Worm (Caenorhabditis elegans) whole organism, late embryonic: Measurements from ENCODE around the gene Y37E11B.10.
"Not testable (repeated sequence)": the region's sequence is repeated elsewhere in the genome, so short reads cannot be mapped to it uniquely, and the experiment has no call there.

Experiments
- F13H6.1 ChIP-seq: sonication (generic microtip); optimal IDR thresholded peaks from 2 replicates; lab custom pipeline; 2016; ENCODE audit warnings: missing genetic modification characterization, missing compliant biosample characterization
- K09A11.1 ChIP-seq: sonication (generic microtip); optimal IDR thresholded peaks from 2 replicates; lab custom pipeline; 2017; ENCODE audit warnings: antibody characterized with exemption, mild to moderate bottlenecking, missing genetic modification characterization, missing compliant biosample characterization; ENCODE audit not compliant: insufficient read depth
- T23F11.4 ChIP-seq: fragments of 200-800 bp; sonication (Bioruptor generic); optimal IDR thresholded peaks from 2 replicates; lab custom pipeline; 2018; ENCODE audit warnings: mild to moderate bottlenecking, missing genetic modification characterization, missing compliant biosample characterization
- ama-1 ChIP-seq: fragments of 150-350 bp; optimal IDR thresholded peaks from 2 replicates; lab custom pipeline; 2014
- ceh-14 ChIP-seq: sonication (generic microtip); optimal IDR thresholded peaks from 2 replicates; lab custom pipeline; 2016; ENCODE audit warnings: missing genotype, missing genetic modification characterization, missing compliant biosample characterization
- ceh-2 ChIP-seq: sonication (generic microtip); optimal IDR thresholded peaks from 2 replicates; lab custom pipeline; 2016; ENCODE audit warnings: missing genotype, missing genetic modification characterization, missing compliant biosample characterization
- ceh-22 ChIP-seq: sonication (generic microtip); optimal IDR thresholded peaks from 2 replicates; lab custom pipeline; 2017; ENCODE audit warnings: missing biosample characterization, missing genetic modification characterization
- ceh-24 ChIP-seq: sonication (generic microtip); optimal IDR thresholded peaks from 2 replicates; lab custom pipeline; 2016; ENCODE audit warnings: mild to moderate bottlenecking, missing genetic modification characterization, missing compliant biosample characterization
- ceh-30 ChIP-seq: fragments of 150-350 bp; optimal IDR thresholded peaks from 2 replicates; lab custom pipeline; 2014; ENCODE audit warnings: missing biosample characterization, missing genetic modification characterization
- ceh-31 ChIP-seq: sonication (generic microtip); optimal IDR thresholded peaks from 2 replicates; lab custom pipeline; 2016; ENCODE audit warnings: missing genetic modification characterization, missing compliant biosample characterization
- ceh-34 ChIP-seq: sonication (generic microtip); optimal IDR thresholded peaks from 2 replicates; lab custom pipeline; 2016; ENCODE audit warnings: mild to moderate bottlenecking, missing genetic modification characterization, missing compliant biosample characterization
- ceh-45 ChIP-seq: fragments of 200-800 bp; sonication (Bioruptor generic); IDR thresholded peaks from 2 replicates; pipeline ENCODE4 v1.3.6; 2022; ENCODE audit warnings: missing genetic modification reagents, missing genetic modification characterization, missing compliant biosample characterization
- ceh-48 ChIP-seq: sonication (generic microtip); optimal IDR thresholded peaks from 2 replicates; lab custom pipeline; 2016; ENCODE audit warnings: missing genetic modification characterization, inconsistent platforms, missing compliant biosample characterization
- ceh-6 ChIP-seq: fragments of 200-800 bp; sonication (Bioruptor generic); optimal IDR thresholded peaks from 2 replicates; lab custom pipeline; 2018; ENCODE audit warnings: mild to moderate bottlenecking, missing genetic modification characterization, missing compliant biosample characterization
- ceh-9 ChIP-seq: sonication (generic microtip); optimal IDR thresholded peaks from 2 replicates; lab custom pipeline; 2016; ENCODE audit warnings: mild to moderate bottlenecking, missing genetic modification characterization, inconsistent platforms, missing compliant biosample characterization
- che-1 ChIP-seq: sonication (generic microtip); optimal IDR thresholded peaks from 2 replicates; lab custom pipeline; 2016; ENCODE audit warnings: mild to moderate bottlenecking, missing genetic modification characterization, missing compliant biosample characterization
- elt-2 ChIP-seq: sonication (generic microtip); optimal IDR thresholded peaks from 2 replicates; lab custom pipeline; 2016; ENCODE audit warnings: missing genetic modification reagents, missing genetic modification characterization, missing compliant biosample characterization
- eyg-1 ChIP-seq: sonication (generic microtip); optimal IDR thresholded peaks from 2 replicates; lab custom pipeline; 2016; ENCODE audit warnings: missing genotype, missing genetic modification characterization, missing compliant biosample characterization
- fax-1 ChIP-seq: sonication (generic microtip); optimal IDR thresholded peaks from 2 replicates; lab custom pipeline; 2016; ENCODE audit warnings: missing genotype, missing genetic modification characterization, missing compliant biosample characterization
- hlh-13 ChIP-seq: fragments of 200-800 bp; sonication (Bioruptor generic); optimal IDR thresholded peaks from 2 replicates; lab custom pipeline; 2018; ENCODE audit warnings: mild to moderate bottlenecking, missing genetic modification characterization, missing compliant biosample characterization
- hlh-15 ChIP-seq: sonication (generic microtip); optimal IDR thresholded peaks from 2 replicates; lab custom pipeline; 2016; ENCODE audit warnings: missing genetic modification characterization, missing compliant biosample characterization
- hlh-6 ChIP-seq: sonication (generic microtip); optimal IDR thresholded peaks from 2 replicates; lab custom pipeline; 2016; ENCODE audit warnings: missing genotype, missing genetic modification characterization, missing compliant biosample characterization
- hlh-8 ChIP-seq: sonication (generic microtip); optimal IDR thresholded peaks from 2 replicates; lab custom pipeline; 2016; ENCODE audit warnings: missing genotype, missing genetic modification characterization, missing compliant biosample characterization
- lim-6 ChIP-seq: sonication (generic microtip); optimal IDR thresholded peaks from 2 replicates; lab custom pipeline; 2016; ENCODE audit warnings: missing genetic modification characterization, missing compliant biosample characterization
- lin-11 ChIP-seq: fragments of 200-800 bp; sonication (Bioruptor generic); optimal IDR thresholded peaks from 2 replicates; lab custom pipeline; 2018; ENCODE audit warnings: mild to moderate bottlenecking, missing genetic modification characterization, missing compliant biosample characterization
- mec-3 ChIP-seq: sonication (generic microtip); optimal IDR thresholded peaks from 2 replicates; lab custom pipeline; 2016; ENCODE audit warnings: borderline replicate concordance, missing genetic modification characterization, missing compliant biosample characterization
- odd-2 ChIP-seq: sonication (generic microtip); optimal IDR thresholded peaks from 2 replicates; lab custom pipeline; 2017; ENCODE audit warnings: antibody characterized with exemption, mild to moderate bottlenecking, missing genetic modification characterization, missing compliant biosample characterization
- pag-3 ChIP-seq: sonication (generic microtip); optimal IDR thresholded peaks from 2 replicates; lab custom pipeline; 2016; ENCODE audit warnings: missing compliant biosample characterization, missing genetic modification characterization, borderline replicate concordance
- pax-1 ChIP-seq: fragments of 150-350 bp; optimal IDR thresholded peaks from 2 replicates; lab custom pipeline; 2014; ENCODE audit warnings: missing biosample characterization, missing genetic modification characterization
- pha-4 ChIP-seq: fragments of 150-350 bp; optimal IDR thresholded peaks from 2 replicates; lab custom pipeline; 2018; ENCODE audit warnings: missing biosample characterization, missing genetic modification reagents, missing genetic modification characterization
- pros-1 ChIP-seq: fragments of 150-350 bp; optimal IDR thresholded peaks from 2 replicates; lab custom pipeline; 2014; ENCODE audit warnings: missing biosample characterization, missing genetic modification reagents, missing genetic modification characterization
- ref-2 ChIP-seq: sonication (generic microtip); optimal IDR thresholded peaks from 2 replicates; lab custom pipeline; 2016; ENCODE audit warnings: missing genetic modification characterization, missing compliant biosample characterization
- rnt-1 ChIP-seq: sonication (generic microtip); optimal IDR thresholded peaks from 2 replicates; lab custom pipeline; 2016; ENCODE audit warnings: missing genetic modification characterization, missing compliant biosample characterization
- syd-9 ChIP-seq: sonication (generic microtip); optimal IDR thresholded peaks from 2 replicates; lab custom pipeline; 2016; ENCODE audit warnings: mild to moderate bottlenecking, missing genetic modification characterization, moderate library complexity, missing compliant biosample characterization
- tbx-2 ChIP-seq: sonication (generic microtip); optimal IDR thresholded peaks from 2 replicates; lab custom pipeline; 2016; ENCODE audit warnings: missing genetic modification characterization, missing compliant biosample characterization
- tbx-7 ChIP-seq: sonication (generic microtip); optimal IDR thresholded peaks from 2 replicates; lab custom pipeline; 2016; ENCODE audit warnings: missing genotype, missing genetic modification characterization, missing compliant biosample characterization
- unc-3 ChIP-seq, 2 experiments: fragments of 200-800 bp in 1 of 2; sonication (Bioruptor generic) in 1 of 2; sonication (generic microtip) in 1 of 2; conservative IDR thresholded peaks in 1 of 2; optimal IDR thresholded peaks in 1 of 2; 2 replicates each; pipeline versions ENCODE4 v1.3.6 to Lab custom; 2016 to 2022; ENCODE audit warnings: missing compliant biosample characterization in 2 of 2, missing genetic modification characterization in 2 of 2, missing genetic modification reagents in 1 of 2

Y37E11B.10 gene

ce11 chrIV:3590821-3591220 lies 15.4 kb downstream of the Y37E11B.10 start:
- TF ChIP-seq ceh-48 (tag; lab: Kevin White, UChicago) = no peak
- no peak for TF ChIP-seq ref-2
- TF ChIP-seq hlh-15 (tag; lab: Kevin White, UChicago) = no peak
- no peak for TF ChIP-seq ama-1
- TF ChIP-seq hlh-8 = no peak
- no peak for TF ChIP-seq K09A11.1 (tag; lab: Kevin White, UChicago)
- TF ChIP-seq pag-3 (tag; lab: Kevin White, UChicago) = no peak
- no peak for TF ChIP-seq hlh-6 (tag; lab: Kevin White, UChicago)
- no peak for TF ChIP-seq ceh-30 (tag; lab: Kevin White, UChicago)
- no peak for TF ChIP-seq T23F11.4 (GFP tag; lab: Kevin White, UChicago)
- no peak for TF ChIP-seq pax-1
- TF ChIP-seq syd-9 (tag; lab: Kevin White, UChicago) = no peak

DNA sequence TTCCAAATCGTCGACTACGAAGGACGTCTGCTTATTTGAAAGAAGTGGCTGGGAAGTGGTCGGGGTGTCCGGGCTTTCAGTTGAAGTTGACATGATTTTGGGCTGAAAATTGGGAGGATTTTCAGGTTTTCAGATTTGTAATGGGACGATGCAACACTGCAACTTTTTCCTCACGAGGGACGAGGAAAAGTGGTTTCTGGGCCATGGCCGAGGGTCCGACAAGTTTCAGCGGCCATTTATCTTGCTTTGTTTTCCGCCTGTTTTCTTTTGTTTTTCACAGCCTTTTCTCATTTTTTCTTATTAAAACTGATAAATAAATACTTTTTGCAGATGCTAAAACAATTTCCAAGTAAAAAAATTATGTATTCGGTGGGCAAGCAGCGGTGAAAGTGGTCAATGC lies 23.5 kb downstream of the Y37E11B.10 start, which contains the start of gene blos-7:
Gene blos-7 (minus strand): TSS at position 101 of the 400 bp plus-strand sequence.
- not testable (repeated sequence) for TF ChIP-seq eyg-1 (tag; lab: Kevin White, UChicago); elt-2; ceh-2

- TF ChIP-seq fax-1 (tag; lab: Kevin White, UChicago) (no peak), odd-2 (tag; lab: Kevin White, UChicago) (no peak), F13H6.1 (no peak)
Measured at ce11 chrIV:3579477-3579975, 26.7 kb downstream of the Y37E11B.10 start, which contains the start of gene Y37E11B.1. Gene Y37E11B.1 (plus strand): TSS chrIV:3579621.

DNA sequence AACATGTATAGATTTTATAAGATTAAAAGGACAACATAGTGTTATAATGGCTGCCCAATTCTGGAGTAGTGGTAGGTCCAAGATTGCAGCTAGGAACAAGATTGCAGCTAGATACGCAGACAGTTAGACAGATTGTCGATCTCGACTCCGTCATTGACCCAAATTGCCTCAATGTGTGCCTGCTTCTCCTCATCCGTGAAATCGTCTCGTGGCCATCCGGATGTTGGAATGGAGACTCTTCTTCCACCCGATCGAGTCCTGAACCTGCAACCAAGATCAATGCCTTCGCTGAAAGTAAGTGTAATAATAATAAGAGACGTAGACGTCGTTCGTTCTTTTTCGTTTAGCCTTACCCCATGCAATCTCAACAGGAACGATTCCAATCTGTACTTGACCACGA lies 27.6 kb downstream of the Y37E11B.10 start:
- TF ChIP-seq ceh-14 (tag; lab: Kevin White, UChicago) = no peak
- TF ChIP-seq ceh-48 (tag; lab: Kevin White, UChicago) = no peak
- no peak for TF ChIP-seq pax-1
- TF ChIP-seq pag-3 (tag; lab: Kevin White, UChicago) = no peak
- no peak for TF ChIP-seq ceh-24
- TF ChIP-seq hlh-13 (GFP tag; lab: Kevin White, UChicago) = no peak
- TF ChIP-seq ceh-45 (GFP tag; lab: Robert Waterston, UW) = no peak
- TF ChIP-seq ceh-34 = no peak
- TF ChIP-seq ceh-31 (tag; lab: Kevin White, UChicago) = no peak
- no peak for TF ChIP-seq lim-6 (tag; lab: Kevin White, UChicago)
- no peak for TF ChIP-seq ceh-22 (tag; lab: Kevin White, UChicago)
- TF ChIP-seq lin-11 (tag; lab: Kevin White, UChicago) = no peak
- TF ChIP-seq unc-3 (GFP tag; conservative IDR thresholded peaks at IDR 0.05; lab: Robert Waterston, UW) = no peak
- no peak for TF ChIP-seq unc-3 (tag; optimal IDR thresholded peaks at IDR 0.05; lab: Kevin White, UChicago)
- no peak for TF ChIP-seq rnt-1
- TF ChIP-seq, all 69 proteins: peak for 0

ce11 chrIV:3578155-3578554 lies 28.1 kb downstream of the Y37E11B.10 start, which contains the start of gene Y37E11B.2:
Gene Y37E11B.2 (plus strand): TSS chrIV:3578455.
- no peak for TF ChIP-seq pros-1 (tag; lab: Kevin White, UChicago)
- TF ChIP-seq fax-1 (tag; lab: Kevin White, UChicago) = no peak
- no peak for TF ChIP-seq T23F11.4 (GFP tag; lab: Kevin White, UChicago)
- TF ChIP-seq che-1 = no peak
- TF ChIP-seq ceh-45 (GFP tag; lab: Robert Waterston, UW) = no peak

DNA sequence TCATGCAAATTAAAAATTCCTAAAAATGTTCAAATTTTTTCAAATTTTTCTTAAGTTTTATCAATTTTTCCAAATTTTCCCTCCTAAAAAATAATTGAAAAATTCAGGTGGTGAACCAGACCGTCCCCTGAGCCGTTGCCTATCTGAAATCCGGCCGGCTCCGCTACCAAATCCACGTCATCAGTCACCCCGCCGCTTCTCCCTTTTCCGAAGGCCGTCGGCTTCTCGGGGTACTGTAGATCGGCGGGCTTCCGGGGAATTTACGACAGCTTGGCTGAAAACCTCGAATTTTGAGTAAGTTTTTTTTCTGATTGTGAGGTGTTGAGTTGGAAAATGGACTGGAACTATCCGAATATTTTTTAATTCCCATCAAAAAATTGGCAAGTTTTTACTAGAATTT lies 35.7 kb downstream of the Y37E11B.10 start:
- no peak for TF ChIP-seq ceh-6 (GFP tag; lab: Kevin White, UChicago)
- TF ChIP-seq hlh-15 (tag; lab: Kevin White, UChicago) = no peak
- TF ChIP-seq ama-1 = no peak
- TF ChIP-seq pha-4 (tag; lab: Kevin White, UChicago) = no peak
- no peak for TF ChIP-seq che-1
- TF ChIP-seq ceh-30 (tag; lab: Kevin White, UChicago) = no peak
- no peak for TF ChIP-seq hlh-8
- TF ChIP-seq ceh-31 (tag; lab: Kevin White, UChicago) = no peak
- no peak for TF ChIP-seq rnt-1
- TF ChIP-seq ceh-2 = no peak
- TF ChIP-seq tbx-7 = no peak
- no peak for TF ChIP-seq lim-6 (tag; lab: Kevin White, UChicago)
- no peak for TF ChIP-seq mec-3 (tag; lab: Kevin White, UChicago)
- TF ChIP-seq T23F11.4 (GFP tag; lab: Kevin White, UChicago) = no peak
- TF ChIP-seq ceh-9 (tag; lab: Kevin White, UChicago) = no peak
- TF ChIP-seq tbx-2 (tag; lab: Kevin White, UChicago) = no peak
- TF ChIP-seq fax-1 (tag; lab: Kevin White, UChicago) = no peak
- TF ChIP-seq ceh-45 (GFP tag; lab: Robert Waterston, UW) = no peak
